Worm (Caenorhabditis elegans) whole organism, early embryonic: ENCODE results near the gene unc-17.

Experiments used
- F13C5.2 ChIP-seq: sonication (generic microtip); optimal IDR thresholded peaks from 2 replicates; lab custom pipeline; 2017; ENCODE audit warnings: mild to moderate bottlenecking, missing genetic modification characterization, inconsistent platforms, missing compliant biosample characterization
- ceh-36 ChIP-seq: sonication (generic microtip); optimal IDR thresholded peaks from 2 replicates; lab custom pipeline; 2016; ENCODE audit warnings: missing genetic modification characterization, inconsistent platforms, missing compliant biosample characterization
- tbx-11 ChIP-seq: fragments of 200-800 bp; sonication (Bioruptor generic); IDR thresholded peaks from 2 replicates; pipeline ENCODE4 v1.3.6; 2022; ENCODE audit warnings: missing genetic modification characterization, missing compliant biosample characterization

DNA sequence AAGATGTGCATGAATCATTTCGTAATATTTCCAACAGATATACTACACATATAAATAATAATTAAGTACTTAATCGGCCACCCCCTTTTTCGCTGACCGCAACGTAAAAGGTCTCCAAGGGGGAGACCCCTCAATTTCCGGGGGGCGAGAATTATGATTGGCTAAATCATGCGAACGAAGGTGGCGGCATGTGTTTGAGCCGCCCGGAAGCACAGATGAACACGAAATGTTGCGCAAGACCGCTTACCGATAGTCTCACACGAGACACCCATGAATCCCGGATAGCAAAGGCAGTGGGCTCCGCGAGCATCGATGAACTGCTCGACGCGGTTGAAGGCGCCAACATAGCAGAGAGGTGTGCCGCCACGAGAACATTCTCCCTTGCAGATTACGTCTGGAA, 40.6 kb upstream of the unc-17 start:
- no peak for TF ChIP-seq F13C5.2 (tag; lab: Kevin White, UChicago)
- TF ChIP-seq tbx-11 (GFP tag; lab: Robert Waterston, UW) = no peak
- no peak for TF ChIP-seq ceh-36 (tag; lab: Kevin White, UChicago)
